Fruit fly (Drosophila melanogaster) S2 (cell line): ENCODE data around the gene ocn.
A peak's percentile ranks its signal among the peaks of the same experiment; 100 is the strongest.

Experiments
- CG8478 ChIP-seq: fragments of >200 bp; optimal IDR thresholded peaks from 2 replicates; lab custom pipeline; 2018
- CTCF ChIP-seq, 2 experiments: fragments of >200 bp; optimal IDR thresholded peaks; 2 replicates each; lab custom pipeline; 2018

The ocn gene

DNA sequence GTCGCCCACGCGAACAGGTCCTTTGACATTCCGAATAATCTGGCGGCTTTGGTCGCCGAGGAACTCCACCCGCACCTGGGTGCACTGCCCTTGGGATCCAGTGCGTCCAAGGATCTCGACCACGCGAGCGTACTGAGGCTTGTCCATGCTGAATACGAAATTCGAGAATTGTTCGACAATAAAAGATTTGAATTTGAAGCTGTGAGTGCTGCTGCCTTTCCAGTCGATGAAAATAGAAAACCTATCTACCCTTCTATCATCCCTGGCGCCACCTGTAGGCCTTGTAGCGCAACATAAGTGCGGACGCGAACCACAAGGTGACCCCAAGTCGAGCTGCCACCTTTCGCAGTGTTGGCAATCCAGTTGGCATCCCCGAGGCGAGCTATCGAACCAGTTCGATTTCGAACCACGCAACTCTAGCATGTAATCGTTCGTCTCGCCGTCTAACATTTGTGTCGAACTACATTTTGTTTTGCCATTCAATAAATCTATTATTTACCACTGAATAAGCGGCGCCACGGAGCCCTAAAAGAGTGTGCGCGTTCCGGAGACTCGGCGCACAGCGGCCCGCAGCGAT lies 15.0 kb downstream of the ocn start, which contains the start of the genes RpS28a and Axn:
TSS of gene RpS28a (minus strand) at position 197 of the 577 bp plus-strand sequence.
TSS of gene Axn (plus strand) at position 391 of the 577 bp plus-strand sequence.
- TF ChIP-seq CTCF (optimal IDR thresholded peaks at IDR 0.05; lab: Kevin White, UChicago) (peak; percentile 99 to 100), CG8478 (no peak)

DNA sequence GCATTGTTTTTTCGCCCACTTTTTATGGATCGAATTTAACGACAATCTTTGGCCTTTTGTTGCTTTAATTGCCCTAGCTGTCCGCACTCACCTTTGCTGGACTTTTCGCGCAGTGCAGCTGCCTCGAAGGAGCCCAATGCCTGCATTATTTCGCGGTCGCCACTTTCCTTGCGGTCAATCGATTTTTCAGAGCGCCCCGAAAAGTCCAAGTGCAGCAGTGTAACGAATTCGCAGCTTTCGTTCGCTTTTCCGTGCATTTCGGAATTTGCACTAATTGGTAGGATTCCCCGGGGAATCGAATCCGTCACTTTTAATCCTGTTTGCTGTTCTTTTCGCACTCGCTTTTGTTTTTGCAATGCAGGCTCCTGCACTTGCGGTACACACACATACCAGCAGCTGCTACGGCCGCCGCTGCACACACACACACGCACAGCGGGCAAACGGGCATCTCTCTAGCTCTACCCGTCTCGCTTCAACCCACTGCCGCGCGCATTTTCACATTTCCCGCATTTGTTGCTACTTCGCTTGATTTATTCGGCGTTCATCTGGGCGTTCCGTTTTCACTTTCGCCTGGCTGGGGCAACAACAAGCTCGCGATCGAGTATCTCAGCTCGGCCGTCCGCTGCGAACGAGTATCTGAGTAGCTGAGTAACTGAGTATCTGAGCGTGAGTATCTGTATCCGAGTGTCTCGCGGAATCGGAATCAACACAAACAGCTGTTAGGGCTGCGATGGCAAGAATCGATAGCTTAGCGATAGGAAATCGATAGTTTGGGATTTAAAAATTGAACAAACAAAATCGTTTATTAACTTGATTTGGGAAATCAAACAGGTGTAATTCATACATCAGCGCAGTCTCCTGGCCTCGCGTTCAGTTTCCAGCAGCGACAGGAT lies 15.7 kb downstream of the ocn start, which contains the start of gene Mgat2:
TSS of gene Mgat2 (minus strand) at position 663 of the 893 bp plus-strand sequence.
- TF ChIP-seq CG8478 (no peak), CTCF (optimal IDR thresholded peaks at IDR 0.05; lab: Kevin White, UChicago) (no peak)

- TF ChIP-seq CG8478 = no peak
- no peak for TF ChIP-seq CTCF (optimal IDR thresholded peaks at IDR 0.05; lab: Kevin White, UChicago)
Measured at dm6 chr3R:30021009-30021408, 16.5 kb downstream of the ocn start.

DNA sequence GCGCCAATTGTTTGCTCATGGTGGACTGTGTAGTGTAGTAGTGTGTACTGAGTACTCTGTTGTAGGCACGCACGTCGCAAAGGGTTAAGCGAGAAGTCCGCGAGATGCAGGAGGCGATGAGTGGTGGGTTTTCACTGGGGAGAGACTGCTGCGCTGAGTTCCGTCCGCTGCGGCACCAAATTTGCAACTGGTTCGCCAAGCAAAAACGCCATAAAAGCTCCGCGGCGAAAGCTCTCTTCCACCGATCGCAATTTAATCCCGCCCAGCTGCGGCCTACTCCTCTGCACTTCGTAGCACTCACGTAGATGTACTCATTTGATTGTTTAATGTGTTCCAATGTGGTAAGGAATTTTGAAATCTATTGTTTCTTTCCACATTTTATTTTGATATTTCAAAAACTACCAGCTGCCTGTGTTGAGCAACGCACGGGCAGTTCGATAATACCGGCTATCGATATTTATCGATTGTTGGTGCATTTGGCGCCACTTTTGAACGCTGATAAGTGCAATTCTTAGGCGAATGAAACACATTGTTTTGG lies 22.5 kb downstream of the ocn start, which contains the start of gene CG7920:
TSS of gene CG7920 (minus strand) at position 308 of the 538 bp plus-strand sequence.
- TF ChIP-seq CTCF (optimal IDR thresholded peaks at IDR 0.05; lab: Kevin White, UChicago) = no peak

dm6 chr3R:30014480-30014879 lies 23.1 kb downstream of the ocn start:
- TF ChIP-seq CG8478 (no peak), CTCF (optimal IDR thresholded peaks at IDR 0.05; lab: Kevin White, UChicago) (no peak)

dm6 chr3R:30013909-30014308 lies 23.6 kb downstream of the ocn start:
- TF ChIP-seq CG8478 = no peak
- no peak for TF ChIP-seq CTCF (optimal IDR thresholded peaks at IDR 0.05; lab: Kevin White, UChicago)

DNA sequence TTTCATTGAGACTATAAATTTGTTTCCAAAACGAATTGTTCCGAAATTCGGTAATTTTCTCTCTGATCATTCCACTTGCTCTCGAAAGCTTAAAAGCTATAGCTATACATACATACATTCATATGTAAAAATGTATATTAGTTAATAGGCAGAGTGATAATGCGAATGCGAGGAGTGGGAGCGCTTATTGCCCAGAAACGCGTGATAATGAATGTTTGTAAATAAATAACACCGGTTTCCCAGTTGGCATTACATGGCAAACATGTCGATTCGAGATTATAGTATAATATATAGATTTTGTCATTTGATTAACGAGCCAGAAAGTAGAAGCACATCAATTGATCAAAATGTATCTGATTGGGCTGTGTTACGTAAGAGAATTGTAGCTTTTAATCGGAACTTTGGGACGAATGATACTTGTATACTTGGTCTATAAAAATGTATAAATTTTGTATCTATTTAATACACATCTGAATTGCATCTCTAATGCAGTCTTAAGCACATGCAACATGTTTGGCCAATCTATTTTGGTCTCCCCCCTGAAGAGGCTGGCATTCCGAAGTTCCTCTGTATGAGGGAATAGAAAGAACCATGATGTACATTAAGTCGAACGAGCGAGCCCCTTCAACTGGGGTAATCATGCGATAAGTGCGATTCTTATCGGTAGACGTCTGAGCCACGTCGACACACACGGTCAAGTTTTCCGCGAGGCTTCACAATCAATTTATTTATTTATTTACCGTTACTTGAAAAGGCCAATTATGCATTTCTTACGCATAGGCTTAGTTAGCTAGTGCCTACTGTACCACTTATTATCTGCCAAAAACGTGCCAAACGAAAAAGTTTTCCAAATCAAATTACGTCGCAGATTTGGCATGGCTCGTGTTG lies 24.7 kb downstream of the ocn start:
- TF ChIP-seq CG8478 = no peak

DNA sequence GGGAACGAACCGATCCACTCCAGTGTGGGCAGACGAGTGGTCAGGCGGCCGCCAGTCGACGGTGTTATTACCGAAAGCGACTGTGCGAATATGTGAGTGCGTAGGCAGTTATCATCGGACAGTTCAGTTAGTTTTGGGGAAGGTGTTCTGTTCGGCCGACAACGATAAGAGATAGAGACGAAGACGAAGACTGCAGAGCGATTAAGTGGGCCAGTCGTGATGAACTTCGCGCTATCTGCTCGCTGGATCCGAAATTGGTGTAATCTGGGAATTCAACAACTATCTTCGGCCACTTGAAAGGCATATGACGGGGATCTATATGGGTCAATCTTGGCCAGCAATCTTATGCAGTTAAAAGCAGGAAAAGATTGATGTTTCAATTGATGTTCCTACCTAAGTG lies 28.4 kb downstream of the ocn start, which contains the start of gene CG7912:
TSS of gene CG7912 (minus strand) at position 17 of the 400 bp plus-strand sequence.
- TF ChIP-seq CTCF (optimal IDR thresholded peaks at IDR 0.05; lab: Kevin White, UChicago) (no peak), CG8478 (no peak)

DNA sequence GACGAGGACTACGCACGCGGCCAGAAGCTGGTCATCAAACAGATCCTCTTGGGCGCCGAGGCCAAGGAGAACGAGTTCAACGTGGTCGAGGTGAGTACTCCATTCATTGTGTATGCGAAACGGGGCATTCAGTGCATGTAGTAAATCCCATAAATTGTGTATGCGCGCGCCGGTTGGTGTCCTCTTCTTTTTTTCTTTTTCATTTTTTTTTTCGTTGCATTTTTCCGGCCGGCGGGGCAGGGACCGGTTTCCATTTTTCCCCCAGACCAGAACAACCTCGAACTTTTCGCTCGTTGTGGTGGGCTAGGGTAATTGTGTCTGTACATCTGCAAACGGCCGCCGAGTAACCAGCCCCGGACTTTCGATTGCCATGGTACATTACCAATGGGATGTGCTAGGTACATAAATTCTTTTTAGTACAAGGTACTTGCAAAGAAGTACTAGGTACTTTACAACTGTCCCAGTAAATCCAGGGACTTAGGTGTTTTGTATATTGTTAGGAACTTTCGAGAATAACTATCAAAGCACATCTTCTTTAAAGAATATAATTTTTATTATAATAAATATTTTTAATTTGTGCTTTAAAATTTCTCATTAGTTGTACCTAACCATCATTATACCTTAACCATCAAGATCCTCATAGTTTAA lies 32.1 kb downstream of the ocn start:
- TF ChIP-seq CG8478 (no peak), CTCF (optimal IDR thresholded peaks at IDR 0.05; lab: Kevin White, UChicago) (no peak)

- TF ChIP-seq CG8478 = no peak
- TF ChIP-seq CTCF (optimal IDR thresholded peaks at IDR 0.05; lab: Kevin White, UChicago) = peak in 1 of 2 experiments; percentile 2
Measured at dm6 chr3R:30004648-30005047, 32.9 kb downstream of the ocn start, which contains the start of the genes Nlp and Nph. TSS of gene Nlp (plus strand) at chr3R:30004785. TSS of gene Nph (minus strand) at chr3R:30004861.

dm6 chr3R:30000286-30000685 lies 37.2 kb downstream of the ocn start, which contains the start of gene Tace:
TSS of gene Tace (plus strand) at chr3R:30000530.
- no peak for TF ChIP-seq CG8478
- TF ChIP-seq CTCF (optimal IDR thresholded peaks at IDR 0.05; lab: Kevin White, UChicago) = peak in 1 of 2 experiments; percentile 21

dm6 chr3R:29999495-29999894 lies 38.0 kb downstream of the ocn start, which contains the start of gene CG34298:
TSS of gene CG34298 (plus strand) at chr3R:29999795.
- TF ChIP-seq CG8478 (no peak), CTCF (optimal IDR thresholded peaks at IDR 0.05; lab: Kevin White, UChicago) (no peak)

DNA sequence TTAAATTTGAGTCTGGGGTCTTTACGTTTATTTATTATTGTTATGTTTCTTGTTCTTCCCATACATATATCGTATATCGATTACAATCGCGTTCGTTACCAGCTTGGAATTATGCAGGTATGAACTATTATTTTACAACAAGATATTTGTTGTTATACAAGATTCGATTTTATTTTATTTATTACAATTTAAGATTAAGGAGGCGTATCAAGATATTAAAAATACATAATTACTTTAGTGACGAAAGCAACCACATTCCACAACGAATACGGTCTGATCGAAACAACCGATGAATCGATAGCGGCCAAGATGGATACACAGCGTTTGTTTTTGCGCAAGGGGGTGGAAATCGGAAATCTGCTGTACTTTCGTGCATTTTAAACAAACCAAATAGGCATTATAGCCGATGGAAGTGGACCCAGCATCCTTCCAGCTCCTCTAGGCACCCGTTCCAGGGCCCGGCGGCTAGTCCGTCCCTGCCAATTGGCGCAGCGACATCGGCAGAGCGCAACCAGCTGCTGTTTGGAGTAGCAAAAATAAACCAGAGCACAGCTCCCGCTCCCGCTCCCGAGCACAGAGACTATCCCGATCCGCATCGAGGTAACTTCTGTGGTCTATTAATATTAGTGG lies 39.8 kb downstream of the ocn start, which contains the start of the genes CG15525 and CG11504:
TSS of gene CG15525 (minus strand) at position 70 of the 630 bp plus-strand sequence.
TSS of gene CG11504 (plus strand) at position 294 of the 630 bp plus-strand sequence.
- no peak for TF ChIP-seq CG8478
- no peak for TF ChIP-seq CTCF (optimal IDR thresholded peaks at IDR 0.05; lab: Kevin White, UChicago)
